Fruit fly (Drosophila melanogaster) ovary, adult (tissue): ENCODE results near the gene CG13949.

Source experiments
- CG17801 ChIP-seq: fragments of 200-800 bp; optimal IDR thresholded peaks from 2 replicates; lab custom pipeline; 2019; ENCODE audit warnings: missing biosample characterization, mild to moderate bottlenecking, missing genetic modification characterization, moderate library complexity; ENCODE audit not compliant: partially characterized antibody

CG13949 gene

DNA sequence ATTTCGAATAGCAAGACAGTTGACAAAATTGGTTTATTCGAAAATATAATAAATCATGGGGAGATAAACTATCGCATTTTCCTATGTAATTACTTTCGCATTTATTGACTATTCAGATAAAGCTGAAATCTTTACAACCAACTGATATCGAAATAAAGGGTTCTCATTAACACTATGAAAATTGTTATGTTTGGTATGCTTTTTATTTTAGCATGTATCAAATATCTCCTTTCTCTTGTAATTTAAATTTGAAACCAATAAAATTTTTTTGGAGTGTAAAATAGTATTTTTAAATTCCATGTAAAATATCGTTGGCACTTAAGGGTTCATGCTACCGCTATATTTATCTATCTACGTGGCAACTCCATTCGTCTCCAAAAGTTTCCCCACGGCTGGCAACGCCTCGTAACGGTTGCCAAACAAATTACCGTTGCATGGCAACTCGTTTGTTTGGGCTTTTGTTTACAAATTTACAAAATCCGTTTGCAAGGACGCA lies at the start of gene CG13949:
TSS of gene CG13949 (plus strand) at position 286 of the 496 bp plus-strand sequence.
- no peak for TF ChIP-seq CG17801 (GFP tag; lab: Kevin White, UChicago)

DNA sequence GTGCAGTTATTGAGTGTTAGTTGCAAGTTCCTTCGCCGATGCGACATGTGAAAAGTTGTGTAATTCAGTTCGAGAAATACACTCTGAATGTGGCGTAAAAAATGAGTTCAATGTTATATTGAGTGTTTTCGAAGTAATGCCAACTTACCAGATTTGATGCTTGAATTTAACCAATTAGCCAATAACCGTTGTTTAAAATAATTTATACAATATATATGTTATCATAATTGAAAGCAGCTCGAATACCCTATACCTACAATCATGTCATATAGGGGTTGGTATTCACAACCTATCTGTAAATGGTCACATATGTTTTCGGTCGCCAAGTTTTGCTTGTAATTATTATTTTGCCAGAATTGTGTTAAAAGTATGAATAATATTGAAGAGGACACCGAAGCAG lies 44.9 kb upstream of the CG13949 start, which contains the start of gene Nnf1b:
TSS of gene Nnf1b (plus strand) at position 301 of the 400 bp plus-strand sequence.
- no peak for TF ChIP-seq CG17801 (GFP tag; lab: Kevin White, UChicago)

DNA sequence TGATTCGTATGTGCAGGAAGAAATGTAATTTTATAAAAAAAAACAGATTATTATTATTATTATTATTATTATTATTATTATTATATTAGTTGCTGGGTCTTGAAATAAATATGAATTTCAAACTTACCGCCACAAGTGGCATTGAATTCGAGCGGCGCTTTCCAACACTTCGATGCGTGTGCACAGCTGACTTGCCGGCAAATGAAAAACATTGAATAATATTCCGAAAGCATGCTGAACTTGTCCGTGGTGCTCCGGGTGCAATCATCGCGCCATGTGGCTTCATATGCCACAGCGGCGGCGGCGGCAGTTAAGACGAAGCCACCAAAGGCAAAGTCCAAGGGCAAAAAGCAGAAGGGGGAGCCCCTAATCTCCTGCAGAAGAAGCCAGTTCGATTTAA lies 43.7 kb upstream of the CG13949 start, which contains the start of gene Dbp21E2:
TSS of gene Dbp21E2 (plus strand) at position 180 of the 400 bp plus-strand sequence.
- no peak for TF ChIP-seq CG17801 (GFP tag; lab: Kevin White, UChicago)

DNA sequence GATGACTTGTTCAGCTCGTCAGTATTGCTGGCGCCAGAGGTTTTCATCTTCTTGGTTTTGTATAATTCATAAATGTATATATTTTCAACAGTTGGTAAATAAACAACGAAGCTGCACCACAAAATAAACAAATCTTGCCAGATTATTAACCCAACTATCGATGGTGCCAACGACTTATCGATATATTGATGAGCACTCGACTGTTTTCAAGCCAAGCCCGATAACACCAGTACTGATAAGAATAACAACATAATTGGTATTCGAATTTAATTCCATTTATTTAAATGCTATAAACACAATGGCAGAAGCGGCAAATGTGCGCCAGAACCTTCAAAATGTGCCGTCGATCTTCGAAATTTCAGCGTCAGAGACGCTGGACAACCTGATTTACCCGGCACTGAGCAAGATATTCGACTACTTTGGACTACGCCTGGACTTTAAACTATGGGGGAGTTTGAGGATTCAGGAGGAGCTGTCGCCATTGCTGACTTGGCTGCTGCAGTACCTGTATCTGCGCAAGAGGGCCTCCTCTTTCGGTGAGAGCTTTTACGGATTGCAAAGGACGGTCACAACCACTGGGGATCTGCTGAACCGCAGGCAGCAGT lies 39.2 kb upstream of the CG13949 start, which contains the start of the genes Saf6 and Pex12:
TSS of gene Saf6 (minus strand) at position 166 of the 605 bp plus-strand sequence.
TSS of gene Pex12 (plus strand) at position 209 of the 605 bp plus-strand sequence.
- no peak for TF ChIP-seq CG17801 (GFP tag; lab: Kevin White, UChicago)

DNA sequence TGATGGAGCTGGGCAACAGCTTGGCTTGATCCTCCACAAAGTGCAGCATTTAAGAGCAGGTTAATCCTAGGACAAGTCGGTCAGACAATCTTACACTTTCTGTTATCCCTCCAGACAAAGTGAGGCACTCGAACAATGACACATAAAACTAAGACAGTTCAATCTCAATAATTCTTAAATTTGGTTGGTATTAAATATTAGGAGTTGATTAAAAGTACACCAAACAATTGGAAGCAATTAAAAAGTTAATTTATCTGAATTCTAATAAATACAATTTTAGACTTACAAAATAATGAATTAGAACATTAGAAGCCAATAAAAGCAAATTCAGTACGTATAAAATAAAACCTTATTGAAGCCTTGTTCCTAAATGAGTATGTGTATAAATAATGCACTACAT lies 37.3 kb upstream of the CG13949 start, which contains the start of gene CG15880:
TSS of gene CG15880 (minus strand) at position 101 of the 400 bp plus-strand sequence.
- no peak for TF ChIP-seq CG17801 (GFP tag; lab: Kevin White, UChicago)

DNA sequence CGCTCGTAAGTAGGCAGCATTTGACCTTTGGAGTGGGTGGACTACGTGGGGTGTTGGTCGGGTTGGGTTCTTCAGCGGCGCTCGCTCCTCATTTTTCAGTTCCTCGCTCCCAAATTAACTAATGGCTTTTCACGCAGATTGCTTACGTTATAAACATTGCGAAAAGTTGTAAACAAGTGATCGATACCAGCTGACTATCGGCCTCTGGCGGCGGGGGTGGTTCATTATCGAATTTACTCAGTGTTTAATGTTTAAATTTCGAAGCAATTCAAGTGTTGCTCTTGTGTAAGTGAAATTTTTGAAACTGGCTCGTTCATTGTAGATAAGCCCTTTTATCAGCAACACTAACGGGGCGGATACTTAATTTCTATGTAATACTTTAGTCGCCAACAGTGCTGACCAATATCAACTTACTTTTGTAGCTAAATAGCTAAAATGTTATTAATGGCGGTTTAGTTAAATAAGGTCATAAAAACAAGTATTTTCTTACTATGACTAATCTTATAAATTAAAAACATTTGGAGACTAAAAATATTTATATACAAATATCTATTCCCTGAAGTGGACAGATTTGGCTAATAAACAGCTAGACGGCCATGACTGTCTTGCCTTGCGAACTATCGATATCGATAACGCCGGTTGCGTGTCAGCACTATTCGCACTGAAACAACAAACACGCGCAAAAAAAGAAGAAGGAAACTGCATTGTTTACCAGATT lies 35.7 kb upstream of the CG13949 start, which contains the start of the genes PGAP2 and Clp:
TSS of gene PGAP2 (minus strand) at position 194 of the 718 bp plus-strand sequence.
TSS of gene Clp (plus strand) at position 650 of the 718 bp plus-strand sequence.
- peak; percentile 57 for TF ChIP-seq CG17801 (GFP tag; lab: Kevin White, UChicago)

DNA sequence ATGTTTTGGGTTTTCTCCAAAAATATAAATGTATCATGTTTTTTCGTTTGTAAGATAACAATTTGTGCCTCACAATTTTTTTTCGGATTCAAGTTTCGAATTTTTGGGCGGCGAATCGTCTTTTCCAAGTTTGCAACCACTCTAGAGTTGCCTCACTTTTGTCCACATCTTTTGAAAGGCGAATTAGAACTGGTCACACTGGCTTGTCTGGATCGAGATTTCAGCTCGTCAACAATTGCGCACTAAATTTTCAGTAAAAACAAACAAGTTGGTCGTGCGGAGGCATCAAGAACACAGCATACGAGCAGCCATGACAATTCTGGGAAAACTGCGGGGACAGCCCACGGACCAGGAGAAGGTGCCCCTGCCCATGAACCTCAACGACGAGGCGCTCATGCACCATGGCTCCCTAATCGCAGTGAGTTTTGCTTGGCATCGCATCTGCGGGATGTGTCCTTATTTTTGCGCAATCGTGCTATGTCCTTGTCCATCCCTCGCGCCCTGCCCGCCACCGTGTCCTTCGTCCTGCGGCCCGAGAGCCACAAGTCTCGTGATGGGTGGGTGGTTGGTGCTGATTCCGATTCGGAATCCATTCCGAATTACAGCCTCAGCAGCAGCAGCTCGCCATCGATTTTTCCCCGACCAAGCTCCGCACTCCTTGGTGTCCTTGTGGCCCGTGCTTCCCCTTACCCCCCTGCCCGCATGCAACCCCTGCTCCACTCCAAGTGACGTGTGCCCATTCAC lies 33.7 kb upstream of the CG13949 start, which contains the start of gene CG3662:
TSS of gene CG3662 (plus strand) at position 48 of the 744 bp plus-strand sequence.
- TF ChIP-seq CG17801 (GFP tag; lab: Kevin White, UChicago) = peak; percentile 57

DNA sequence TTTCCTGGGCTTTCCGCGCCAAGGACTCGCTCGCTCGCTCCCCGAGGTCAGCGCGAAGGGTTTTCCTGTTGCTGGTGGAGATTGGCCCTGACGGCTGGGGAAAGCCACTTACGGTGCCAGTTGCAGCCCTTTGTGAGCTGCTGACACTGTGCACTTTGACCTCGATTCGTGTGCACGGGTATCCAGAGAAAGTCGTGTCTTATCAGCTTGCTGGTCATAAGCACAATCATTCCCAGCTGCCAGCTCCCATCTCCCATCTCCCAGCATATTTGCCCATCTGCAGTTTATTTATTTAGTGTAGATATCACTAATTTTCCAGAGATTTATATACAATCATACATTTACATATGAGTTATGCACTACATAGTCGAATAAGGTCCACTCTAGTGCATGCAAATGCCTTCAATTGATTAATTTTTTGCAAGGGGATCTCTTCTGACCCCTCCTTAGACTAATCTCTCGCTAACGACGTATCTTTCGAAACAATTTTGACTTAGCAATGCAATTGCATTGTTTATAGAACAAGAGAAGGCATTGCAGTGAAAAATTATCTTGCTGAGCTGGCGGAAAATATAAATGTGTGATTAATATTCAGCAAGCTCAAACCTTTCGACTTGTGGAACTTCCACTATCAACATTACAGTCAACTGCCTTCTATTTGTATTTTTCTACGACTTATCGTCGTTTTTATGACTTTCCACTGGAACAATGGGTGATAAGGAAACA lies 33.0 kb upstream of the CG13949 start:
- TF ChIP-seq CG17801 (GFP tag; lab: Kevin White, UChicago) = peak; percentile 12

DNA sequence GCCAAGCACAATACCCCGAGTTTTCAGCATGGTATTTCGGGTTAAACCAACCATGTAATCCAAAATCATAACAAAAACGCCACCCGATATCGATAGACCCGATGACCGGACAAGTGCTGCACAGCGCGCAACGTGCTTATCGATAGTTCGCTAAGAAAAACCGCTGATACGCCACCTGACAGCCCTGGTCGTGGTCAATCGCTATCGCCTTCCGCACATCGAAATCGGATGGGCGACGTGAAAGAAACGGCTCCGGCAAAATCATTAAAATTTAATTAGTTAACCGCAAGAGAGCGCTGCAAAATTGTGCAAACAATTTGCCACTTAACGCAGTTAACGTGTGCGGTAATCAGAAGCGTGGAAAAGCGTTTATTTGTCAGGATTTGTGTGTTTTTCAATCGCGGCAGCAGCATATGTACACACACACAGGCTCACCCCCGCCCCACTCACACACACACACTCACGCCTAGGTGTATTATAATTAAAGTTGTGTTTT lies 29.3 kb upstream of the CG13949 start, which contains the start of the genes CG3862 and dock:
TSS of gene CG3862 (minus strand) at position 94 of the 496 bp plus-strand sequence.
TSS of gene dock (plus strand) at position 202 of the 496 bp plus-strand sequence.
- peak; percentile 60 for TF ChIP-seq CG17801 (GFP tag; lab: Kevin White, UChicago)

DNA sequence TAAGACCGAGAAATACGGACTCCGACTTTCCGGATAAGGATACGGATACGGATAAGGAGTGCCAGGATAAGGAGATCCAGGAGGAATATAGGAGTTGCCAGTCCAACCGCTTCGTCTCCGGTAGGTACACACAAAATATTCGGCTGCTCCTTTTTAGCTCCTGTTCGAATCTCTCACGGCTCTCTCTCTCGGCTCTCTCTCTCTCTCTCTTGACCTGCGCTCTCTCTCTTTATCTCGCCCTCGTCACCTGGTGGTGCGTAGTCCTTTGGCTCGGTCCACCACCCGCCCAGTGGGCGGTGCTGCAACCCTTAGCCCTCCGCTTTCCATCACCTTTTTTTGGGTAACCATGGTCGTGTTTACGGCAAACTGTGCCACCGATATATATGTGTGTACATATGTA lies 28.7 kb upstream of the CG13949 start:
- no peak for TF ChIP-seq CG17801 (GFP tag; lab: Kevin White, UChicago)

DNA sequence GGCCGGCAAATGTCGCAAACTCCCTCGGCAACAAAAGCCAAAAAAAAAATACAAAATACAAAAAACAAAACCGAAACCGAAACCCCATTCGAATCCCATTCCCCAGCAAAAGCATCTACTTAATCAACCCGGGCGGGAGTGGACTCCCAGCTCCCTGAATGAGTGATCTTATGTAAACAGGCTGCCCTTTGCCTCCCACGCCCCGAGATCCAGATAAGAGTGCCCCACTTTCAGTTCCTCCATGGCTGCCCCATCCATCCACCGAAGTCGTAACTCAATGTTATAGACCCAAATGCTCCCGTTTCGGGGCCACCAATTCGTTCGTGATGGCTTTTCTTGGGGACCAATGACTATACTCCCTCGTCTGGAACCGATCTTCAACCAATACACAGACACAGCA lies 28.1 kb upstream of the CG13949 start:
- no peak for TF ChIP-seq CG17801 (GFP tag; lab: Kevin White, UChicago)

DNA sequence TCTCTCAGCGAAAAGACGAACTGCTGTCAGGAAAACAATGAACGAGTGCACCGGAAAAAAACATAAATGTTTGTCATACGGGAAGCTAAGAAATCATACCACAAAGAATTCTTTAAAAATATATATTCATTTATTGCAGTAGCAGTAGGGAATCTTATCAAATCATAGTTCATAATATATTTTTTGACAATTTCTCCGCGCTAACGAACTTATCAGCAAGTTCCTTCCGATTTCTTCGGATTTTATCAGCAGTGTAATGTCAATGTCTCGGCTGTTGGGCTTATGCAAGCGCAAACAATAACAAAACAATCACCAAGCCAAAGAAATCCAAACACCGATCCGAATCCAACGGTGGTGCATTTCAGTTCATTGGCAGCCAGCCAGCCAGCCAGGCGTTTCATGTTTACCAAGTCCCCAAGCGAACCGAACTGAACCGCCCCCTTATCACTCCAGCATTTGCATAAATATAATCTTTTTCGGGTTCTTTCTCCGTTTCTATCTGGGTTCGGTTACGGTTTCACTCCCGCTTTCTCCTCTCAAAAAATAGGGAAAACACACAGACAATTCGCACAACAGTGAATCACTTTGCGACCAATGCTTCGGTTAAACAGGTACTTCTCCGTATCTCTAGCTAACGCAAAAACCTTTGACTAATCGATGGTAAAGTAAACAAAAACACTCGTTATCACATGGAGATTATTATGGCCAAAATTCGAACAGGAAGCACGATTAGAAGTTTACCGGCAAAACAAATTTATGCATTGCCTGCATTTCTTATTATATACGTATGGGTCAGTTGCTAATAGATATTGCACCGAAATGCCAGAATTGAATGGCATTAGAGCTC lies 27.4 kb upstream of the CG13949 start:
- TF ChIP-seq CG17801 (GFP tag; lab: Kevin White, UChicago) = no peak

DNA sequence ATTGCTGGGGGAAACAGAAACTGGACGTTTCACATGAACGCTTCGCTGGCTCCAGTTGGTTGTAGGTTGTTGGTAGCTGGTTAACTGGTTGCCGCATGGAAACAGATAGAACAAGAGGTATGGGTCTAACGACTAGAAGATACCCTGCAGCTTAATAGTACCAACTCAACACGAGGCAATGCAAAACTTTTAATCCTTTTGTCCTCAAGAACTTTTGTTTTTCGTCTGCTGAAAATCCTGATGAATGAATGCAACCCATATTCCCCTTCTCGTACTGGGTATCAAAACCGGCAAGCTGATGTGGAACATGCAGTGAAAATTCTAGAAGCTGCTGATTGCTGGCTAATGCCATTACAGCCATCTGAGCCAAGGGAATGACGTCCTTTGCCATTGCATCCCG lies 17.1 kb upstream of the CG13949 start:
- no peak for TF ChIP-seq CG17801 (GFP tag; lab: Kevin White, UChicago)
